Worm (Caenorhabditis elegans) whole organism, young adult: Measurements from ENCODE around the gene C01G10.9.

Experiments used
- B0035.1 ChIP-seq: sonication (generic microtip); optimal IDR thresholded peaks from 2 replicates; lab custom pipeline; 2016; ENCODE audit warnings: missing genetic modification characterization, mild to moderate bottlenecking, missing compliant biosample characterization, missing genotype, missing genetic modification reagents
- F33H1.4 ChIP-seq: fragments of 200-800 bp; sonication (Bioruptor generic); IDR thresholded peaks from 2 replicates; pipeline ENCODE4 v1.3.6; 2022; ENCODE audit warnings: missing genetic modification reagents, missing genetic modification characterization, missing compliant biosample characterization
- Y53G8AR.9 ChIP-seq: fragments of 200-800 bp; sonication (Bioruptor generic); conservative IDR thresholded peaks from 2 replicates; pipeline ENCODE4 v1.3.6; 2022; ENCODE audit warnings: missing genetic modification reagents, missing genetic modification characterization, missing compliant biosample characterization
- Y95B8A.8 ChIP-seq: fragments of 200-800 bp; sonication (Bioruptor generic); IDR thresholded peaks from 2 replicates; pipeline ENCODE4 v1.3.6; 2022; ENCODE audit warnings: missing genetic modification reagents, missing genetic modification characterization, missing compliant biosample characterization
- lir-1 ChIP-seq: fragments of 200-800 bp; sonication (Bioruptor generic); conservative IDR thresholded peaks from 2 replicates; pipeline ENCODE4 v1.3.6; 2022; ENCODE audit warnings: missing genetic modification reagents, missing genetic modification characterization, missing compliant biosample characterization
- snpc-4 ChIP-seq, 5 experiments: fragments of 150-350 bp in 1 of 5; sonication (generic microtip) in 4 of 5; optimal IDR thresholded peaks; 2 replicates each; lab custom pipeline; 2014 to 2018; ENCODE audit warnings: missing genetic modification characterization in 5 of 5, missing biosample characterization in 3 of 5, antibody characterized with exemption in 2 of 5, mild to moderate bottlenecking in 2 of 5, missing compliant biosample characterization in 2 of 5, missing genotype in 2 of 5, moderate library complexity in 2 of 5, missing genetic modification reagents in 1 of 5
- xnd-1 ChIP-seq: sonication (generic microtip); optimal IDR thresholded peaks from 2 replicates; lab custom pipeline; 2016; ENCODE audit warnings: missing genotype, missing genetic modification reagents, missing genetic modification characterization, missing compliant biosample characterization

- TF ChIP-seq snpc-4 (GFP tag; optimal IDR thresholded peaks at IDR 0.05; lab: Kevin White, UChicago), result no peak
- TF ChIP-seq snpc-4 (tag; optimal IDR thresholded peaks at IDR 0.05; lab: Kevin White, UChicago), result peak in 2 of 4 experiments; percentile 34 to 55
- TF ChIP-seq B0035.1, result no peak
- TF ChIP-seq xnd-1 (tag; lab: Kevin White, UChicago), result no peak
- no peak for TF ChIP-seq Y95B8A.8 (GFP tag; lab: Robert Waterston, UW)
- TF ChIP-seq Y53G8AR.9, result no peak
- no peak for TF ChIP-seq F33H1.4 (GFP tag; lab: Robert Waterston, UW)
- no peak for TF ChIP-seq lir-1
Observed at ce11 chrV:15071015-15071810, 11.1 kb upstream of the C01G10.9 start, which contains the start of gene unc-76.
